Worm (Caenorhabditis elegans): ENCODE results near the gene C14E2.11.

Gene C14E2.11

DNA sequence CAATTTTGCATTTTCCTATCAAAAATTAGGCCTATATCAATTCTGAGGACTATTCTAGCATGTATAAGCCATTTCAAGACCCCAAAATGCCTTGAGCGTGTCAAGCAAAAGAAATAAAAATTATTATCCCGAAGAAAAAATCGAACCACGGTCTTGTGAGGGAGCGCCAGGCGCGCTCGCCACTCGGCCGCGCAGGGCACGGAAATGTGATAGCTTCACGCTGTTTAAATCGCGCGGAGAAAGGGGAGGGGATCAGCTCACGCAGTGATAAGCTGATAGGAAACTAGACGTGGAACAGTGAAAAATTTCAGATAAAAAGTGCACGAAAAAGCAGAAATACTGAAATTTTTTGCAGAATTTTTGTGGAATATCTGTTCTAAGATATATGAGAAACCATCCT lies 36.4 kb downstream of the C14E2.11 start (continued):
- 0 out of 2 replicates have a peak, but pooled peaks have one; percentile 28 for TF ChIP-seq mxl-2 (GFP tag; conservative IDR thresholded peaks at IDR 0.05)
- no peak for TF ChIP-seq lin-29 (GFP tag; IDR thresholded peaks at IDR 0.05)
- no peak for TF ChIP-seq attf-4 (tag; optimal IDR thresholded peaks at IDR 0.05)
- TF ChIP-seq mdl-1 (tag; optimal IDR thresholded peaks at IDR 0.05) = no peak
- no peak for TF ChIP-seq R02D3.7 (tag; optimal IDR thresholded peaks at IDR 0.05)
- 0 out of 2 replicates have a peak, but pooled peaks have one; percentile 26 for TF ChIP-seq Y105C5A.15 (GFP tag; IDR thresholded peaks at IDR 0.05)
- TF ChIP-seq zip-11 (GFP tag; IDR thresholded peaks at IDR 0.05) = 0 out of 2 replicates have a peak, but pooled peaks have one; percentile 37
- TF ChIP-seq daf-12 (tag; optimal IDR thresholded peaks at IDR 0.05) = no peak
- TF ChIP-seq tra-1 (GFP tag; IDR thresholded peaks at IDR 0.05) = peak; percentile 86

DNA sequence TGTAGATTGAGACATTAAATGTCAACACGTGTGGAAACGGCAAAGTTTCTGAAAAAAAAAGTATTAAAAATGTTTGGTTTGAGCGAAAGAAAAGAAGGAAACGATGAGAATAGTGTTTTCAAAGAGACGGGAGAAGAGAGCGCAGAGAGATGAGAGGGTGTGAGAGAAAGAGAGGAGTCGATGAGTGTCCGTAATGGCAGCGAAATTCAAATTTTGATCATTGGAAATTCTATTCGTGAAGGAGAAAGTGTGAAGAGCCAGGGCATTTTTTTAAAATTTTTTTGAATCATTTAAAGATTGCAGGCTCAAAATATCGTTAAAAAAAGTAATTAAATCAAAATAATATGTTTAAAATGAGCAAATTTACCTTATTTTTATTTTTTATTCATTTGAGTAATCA lies 44.2 kb downstream of the C14E2.11 start, which contains the start of gene T26C11.4:
T26C11.4 (minus strand) TSS at position 54 of the 400 bp plus-strand sequence.
- TF ChIP-seq dpl-1 (GFP tag; optimal IDR thresholded peaks at IDR 0.05) (peak; percentile 69), duxl-1 (tag; optimal IDR thresholded peaks at IDR 0.05; ENCODE audit: poor library complexity) (peak; percentile 55), mes-2 (tag; optimal IDR thresholded peaks at IDR 0.05; ENCODE audit: poor library complexity, severe bottlenecking) (peak; percentile 59), hlh-11 (tag; optimal IDR thresholded peaks at IDR 0.05) (peak; percentile 11), tag-97 (GFP tag; IDR thresholded peaks at IDR 0.05) (no peak)

DNA sequence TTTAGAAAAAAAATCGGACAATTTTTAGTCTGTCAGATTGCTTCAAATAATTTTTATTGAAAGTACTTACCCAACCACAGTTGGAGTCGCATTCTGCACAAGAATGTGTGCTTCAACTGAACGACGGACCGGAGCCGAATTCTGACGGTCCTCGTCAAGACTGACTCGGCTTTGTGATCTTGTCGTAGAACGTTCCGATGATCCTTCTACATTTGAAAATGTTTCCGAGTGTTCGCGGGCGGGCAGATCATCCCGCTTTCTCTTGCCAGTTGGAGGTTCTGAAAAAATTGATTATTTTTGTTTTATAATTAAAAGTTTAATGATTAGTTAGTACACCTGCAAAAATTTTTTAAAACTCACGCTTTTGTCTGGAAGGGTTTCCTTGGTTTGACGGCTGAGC lies 46.4 kb downstream of the C14E2.11 start:
- TF ChIP-seq madf-9 (GFP tag; conservative IDR thresholded peaks at IDR 0.05) (no peak), nhr-77 (tag; optimal IDR thresholded peaks at IDR 0.05) (no peak), unc-62 (GFP tag; optimal IDR thresholded peaks at IDR 0.05 in 1 of 2) (peak in 1 of 2 experiments; percentile 98), unc-62 (tag; optimal IDR thresholded peaks at IDR 0.05) (no peak), zfp-3 (GFP tag; conservative IDR thresholded peaks at IDR 0.05) (no peak), mxl-3 (GFP tag; optimal IDR thresholded peaks at IDR 0.05) (no peak)

DNA sequence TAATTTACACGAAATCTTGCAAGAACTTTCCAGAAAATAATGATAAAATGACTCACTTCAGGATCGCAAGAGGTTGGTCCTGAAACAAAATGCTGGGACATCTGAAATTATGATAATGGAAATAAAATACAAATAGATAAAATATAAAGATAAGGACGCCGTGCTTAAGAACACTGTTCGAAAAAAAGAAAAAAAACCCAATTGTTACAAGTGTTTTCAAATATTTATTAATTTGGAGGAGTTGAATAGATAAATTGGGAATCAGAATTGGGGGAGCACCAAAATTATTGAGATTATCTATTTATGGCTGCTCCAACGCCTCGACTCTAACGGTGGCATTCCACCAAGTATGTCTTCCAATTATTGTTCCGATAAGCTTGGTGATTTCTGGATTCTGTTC lies 47.3 kb downstream of the C14E2.11 start, which contains the start of gene ceh-41:
ceh-41 (minus strand) TSS at position 101 of the 400 bp plus-strand sequence.
- no peak for TF ChIP-seq nhr-76 (tag; optimal IDR thresholded peaks at IDR 0.05)

DNA sequence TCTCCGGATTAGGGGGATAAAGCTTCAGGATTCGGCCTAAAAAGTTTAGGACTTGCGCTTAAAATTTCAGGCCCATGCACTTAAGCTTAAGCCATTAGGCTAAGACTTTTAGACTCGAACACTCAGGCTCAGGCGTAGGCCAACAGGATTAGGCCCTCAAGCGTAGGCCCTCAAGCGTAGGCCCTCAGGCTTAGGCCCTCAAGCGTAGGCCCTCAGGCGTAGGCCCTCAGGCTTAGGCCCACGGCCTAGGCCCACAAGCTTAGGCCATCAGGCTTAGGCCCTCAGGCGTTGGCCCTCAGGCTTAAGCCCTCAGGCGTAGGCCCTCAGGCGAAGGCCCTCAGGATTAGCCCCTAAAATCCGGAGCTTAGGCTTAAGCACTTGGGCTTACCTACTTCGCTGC lies 49.3 kb downstream of the C14E2.11 start:
- TF ChIP-seq ceh-82 (tag; optimal IDR thresholded peaks at IDR 0.05) (no peak), aha-1 (tag) (peak; percentile 38), ceh-20 (GFP tag; IDR thresholded peaks at IDR 0.05) (no peak), zip-11 (GFP tag; IDR thresholded peaks at IDR 0.05) (no peak), mdl-1 (tag; optimal IDR thresholded peaks at IDR 0.05) (no peak), T20F7.1 (GFP tag; optimal IDR thresholded peaks at IDR 0.05) (no peak), T26A8.4 (GFP tag; IDR thresholded peaks at IDR 0.05) (no peak), set-16 (GFP tag; IDR thresholded peaks at IDR 0.05) (peak; percentile 63), nhr-77 (tag; optimal IDR thresholded peaks at IDR 0.05) (no peak), snpc-4 (tag; optimal IDR thresholded peaks at IDR 0.05) (no peak), rbr-2 (tag; optimal IDR thresholded peaks at IDR 0.05) (no peak), hmg-1.1 (GFP tag; IDR thresholded peaks at IDR 0.05) (no peak), nhr-111 (GFP tag; optimal IDR thresholded peaks at IDR 0.05) (no peak), pha-4 (GFP tag; IDR thresholded peaks at IDR 0.05) (no peak), pha-4 (tag; optimal IDR thresholded peaks at IDR 0.05) (no peak), dmd-9 (GFP tag; IDR thresholded peaks at IDR 0.05) (no peak), tra-1 (GFP tag; IDR thresholded peaks at IDR 0.05) (no peak), egl-43 (GFP tag; IDR thresholded peaks at IDR 0.05) (0 out of 2 replicates have a peak, but pooled peaks have one; percentile 5), F37D6.2 (tag; optimal IDR thresholded peaks at IDR 0.05) (no peak), lim-7 (GFP tag; IDR thresholded peaks at IDR 0.05) (no peak), nhr-42 (GFP tag; IDR thresholded peaks at IDR 0.05) (no peak), ces-1 (GFP tag; optimal IDR thresholded peaks at IDR 0.05) (no peak), nhr-48 (tag; optimal IDR thresholded peaks at IDR 0.05) (no peak), nhr-41 (GFP tag; IDR thresholded peaks at IDR 0.05) (0 out of 2 replicates have a peak, but pooled peaks have one; percentile 8)
